Fruit fly (Drosophila melanogaster) whole organism, wandering third instar larva: ENCODE results near the gene CG33639.

ENCODE experiments used
- Abd-B ChIP-seq: fragments of >200 bp; optimal IDR thresholded peaks from 2 replicates; lab custom pipeline; 2017; ENCODE audit warnings: missing biosample characterization, missing genetic modification characterization
- CG32264 ChIP-seq: fragments of 200-800 bp; sonication (Bioruptor generic); optimal IDR thresholded peaks from 2 replicates; lab custom pipeline; 2016; ENCODE audit warnings: missing biosample characterization, missing genetic modification characterization
- CG9705 ChIP-seq: fragments of 200-800 bp; sonication (Bioruptor generic); optimal IDR thresholded peaks from 2 replicates; lab custom pipeline; 2018; ENCODE audit warnings: missing biosample characterization, mild to moderate bottlenecking, missing genetic modification characterization
- CrebA ChIP-seq: fragments of 200-800 bp; sonication (Bioruptor generic); optimal IDR thresholded peaks from 2 replicates; lab custom pipeline; 2016; ENCODE audit warnings: missing biosample characterization, mild to moderate bottlenecking, missing genetic modification characterization, borderline replicate concordance
- Dif ChIP-seq: fragments of 200-275, 200-300 bp; sonication (Bioruptor generic); optimal IDR thresholded peaks from 2 replicates; lab custom pipeline; 2018; ENCODE audit warnings: missing biosample characterization, missing genetic modification characterization; ENCODE audit not compliant: partially characterized antibody
- GATAd ChIP-seq: sonication (Bioruptor generic); optimal IDR thresholded peaks from 2 replicates; lab custom pipeline; 2016; ENCODE audit warnings: missing biosample characterization, missing genetic modification characterization
- HLH106 ChIP-seq: fragments of 200-800 bp; optimal IDR thresholded peaks from 3 replicates; lab custom pipeline; 2019; ENCODE audit warnings: missing biosample characterization, mild to moderate bottlenecking, missing genetic modification characterization, moderate library complexity
- Hnf4 ChIP-seq: fragments of 200-800 bp; sonication (Bioruptor generic); optimal IDR thresholded peaks from 2 replicates; lab custom pipeline; 2016; ENCODE audit warnings: missing biosample characterization, mild to moderate bottlenecking, missing genetic modification characterization
- Hr83 ChIP-seq: fragments of 200-300 bp; sonication (Bioruptor generic); optimal IDR thresholded peaks from 2 replicates; lab custom pipeline; 2016; ENCODE audit warnings: missing biosample characterization, mild to moderate bottlenecking, missing genetic modification characterization, moderate library complexity; ENCODE audit not compliant: poor library complexity, severe bottlenecking
- Jra ChIP-seq: sonication (Bioruptor generic); optimal IDR thresholded peaks from 2 replicates; lab custom pipeline; 2016; ENCODE audit warnings: missing biosample characterization, missing genetic modification characterization
- Myc ChIP-seq: fragments of >200 bp; optimal IDR thresholded peaks from 2 replicates; lab custom pipeline; 2017
- N ChIP-seq: fragments of >200 bp; optimal IDR thresholded peaks from 2 replicates; lab custom pipeline; 2018; ENCODE audit warnings: missing biosample characterization, missing external identifiers, missing genetic modification characterization
- OdsH ChIP-seq: fragments of 200-800 bp; sonication (Bioruptor generic); optimal IDR thresholded peaks from 2 replicates; lab custom pipeline; 2016; ENCODE audit warnings: missing biosample characterization, mild to moderate bottlenecking, missing genetic modification characterization
- Rel ChIP-seq, 2 experiments: fragments of 200-800 bp; sonication (Bioruptor generic) in 1 of 2; optimal IDR thresholded peaks; 2 replicates in 1 of 2; 3 replicates in 1 of 2; lab custom pipeline; 2016 to 2019; ENCODE audit warnings: mild to moderate bottlenecking in 2 of 2, missing biosample characterization in 2 of 2, missing genetic modification characterization in 2 of 2, moderate library complexity in 1 of 2
- Sp1 ChIP-seq: fragments of 200-800 bp; sonication (Bioruptor generic); optimal IDR thresholded peaks from 3 replicates; lab custom pipeline; 2019; ENCODE audit warnings: missing biosample characterization, mild to moderate bottlenecking, missing genetic modification characterization, moderate library complexity
- br ChIP-seq: fragments of 200-800 bp; sonication (Bioruptor generic); optimal IDR thresholded peaks from 2 replicates; lab custom pipeline; 2016; ENCODE audit warnings: missing biosample characterization, missing genetic modification characterization
- brk ChIP-seq: fragments of 200-800 bp; sonication (Bioruptor generic); optimal IDR thresholded peaks from 2 replicates; lab custom pipeline; 2016; ENCODE audit warnings: missing biosample characterization, mild to moderate bottlenecking, missing genetic modification characterization
- dl ChIP-seq, 2 experiments: fragments of 175-275, 200-275 bp in 1 of 2; fragments of 200-275 bp in 1 of 2; sonication (Bioruptor generic); optimal IDR thresholded peaks; lab custom pipeline; 2018; ENCODE audit warnings: mild to moderate bottlenecking in 2 of 2, missing biosample characterization in 2 of 2, missing genetic modification characterization in 2 of 2, moderate library complexity in 2 of 2; ENCODE audit not compliant: partially characterized antibody in 2 of 2, insufficient read depth in 1 of 2
- dmrt93B ChIP-seq: fragments of 200-800 bp; sonication (Bioruptor generic); optimal IDR thresholded peaks from 2 replicates; lab custom pipeline; 2018; ENCODE audit warnings: missing biosample characterization, mild to moderate bottlenecking, missing genetic modification characterization
- dsf ChIP-seq: sonication (Bioruptor generic); optimal IDR thresholded peaks from 2 replicates; lab custom pipeline; 2016; ENCODE audit warnings: missing biosample characterization, missing genetic modification characterization, borderline replicate concordance
- ey ChIP-seq: fragments of 200-800 bp; sonication (Bioruptor generic); optimal IDR thresholded peaks from 2 replicates; lab custom pipeline; 2016; ENCODE audit warnings: missing biosample characterization, missing genetic modification characterization
- foxo ChIP-seq, 2 experiments: fragments of 200-800 bp; sonication (Bioruptor generic); optimal IDR thresholded peaks; 2 replicates in 1 of 2; 3 replicates in 1 of 2; lab custom pipeline; 2016 to 2017; ENCODE audit warnings: missing biosample characterization in 2 of 2, missing genetic modification characterization in 2 of 2
- fru ChIP-seq: fragments of 200-800 bp; sonication (Bioruptor generic); optimal IDR thresholded peaks from 3 replicates; lab custom pipeline; 2016; ENCODE audit warnings: missing biosample characterization, mild to moderate bottlenecking, missing genetic modification characterization
- lola ChIP-seq: fragments of >200 bp; optimal IDR thresholded peaks from 2 replicates; lab custom pipeline; 2017; ENCODE audit warnings: missing biosample characterization, missing genetic modification characterization
- psq ChIP-seq: fragments of 200-800 bp; sonication (Bioruptor generic); optimal IDR thresholded peaks from 3 replicates; lab custom pipeline; 2017; ENCODE audit warnings: missing biosample characterization, mild to moderate bottlenecking, missing genetic modification characterization, moderate library complexity
- rgr ChIP-seq: fragments of 200-800 bp; sonication (Bioruptor generic); optimal IDR thresholded peaks from 3 replicates; lab custom pipeline; 2016; ENCODE audit warnings: missing biosample characterization, mild to moderate bottlenecking, missing genetic modification characterization
- sage ChIP-seq: fragments of 200-800 bp; sonication (Bioruptor generic); optimal IDR thresholded peaks from 2 replicates; lab custom pipeline; 2016; ENCODE audit warnings: missing biosample characterization, mild to moderate bottlenecking, missing genetic modification characterization
- sv ChIP-seq: fragments of 200-800 bp; sonication (Bioruptor generic); optimal IDR thresholded peaks from 3 replicates; lab custom pipeline; 2016; ENCODE audit warnings: missing biosample characterization, missing genetic modification characterization
- usp ChIP-seq: fragments of >200 bp; optimal IDR thresholded peaks from 2 replicates; lab custom pipeline; 2017; ENCODE audit warnings: missing biosample characterization, missing genetic modification characterization

CG33639 gene

dm6 chrX:18207533-18207932 lies 18.3 kb downstream of the CG33639 start:
- no peak for TF ChIP-seq Rel (GFP tag; optimal IDR thresholded peaks at IDR 0.05; lab: Kevin White, UChicago)
- no peak for TF ChIP-seq Rel (tag; optimal IDR thresholded peaks at IDR 0.05; lab: Kevin White, UChicago)
- TF ChIP-seq dmrt93B (GFP tag; lab: Kevin White, UChicago), result no peak
- no peak for TF ChIP-seq HLH106 (tag; lab: Kevin White, UChicago)
- no peak for TF ChIP-seq dl (GFP tag; optimal IDR thresholded peaks at IDR 0.05; lab: Kevin White, UChicago; ENCODE audit: insufficient read depth in 1 of 2, partially characterized antibody in 2 of 2)
- no peak for TF ChIP-seq CrebA (GFP tag; lab: Kevin White, UChicago)
- no peak for TF ChIP-seq lola (GFP tag; lab: Kevin White, UChicago)
- TF ChIP-seq foxo (GFP tag; optimal IDR thresholded peaks at IDR 0.05; lab: Kevin White, UChicago), result no peak
- TF ChIP-seq sage, result no peak
- TF ChIP-seq Myc (lab: Kevin White, UChicago), result no peak
- TF ChIP-seq GATAd (GFP tag; lab: Kevin White, UChicago), result no peak
- TF ChIP-seq Hr83 (GFP tag; lab: Kevin White, UChicago), result no peak
- no peak for TF ChIP-seq OdsH
- no peak for TF ChIP-seq rgr (GFP tag; lab: Kevin White, UChicago)
- TF ChIP-seq Jra (GFP tag; lab: Kevin White, UChicago), result no peak
- TF ChIP-seq CG32264 (GFP tag; lab: Kevin White, UChicago), result no peak
- TF ChIP-seq, all 38 proteins: peak for 0

- TF ChIP-seq Hr83 (GFP tag; lab: Kevin White, UChicago) (no peak), ey (no peak), lola (GFP tag; lab: Kevin White, UChicago) (no peak), CrebA (GFP tag; lab: Kevin White, UChicago) (no peak), CG32264 (GFP tag; lab: Kevin White, UChicago) (no peak), Rel (GFP tag; optimal IDR thresholded peaks at IDR 0.05; lab: Kevin White, UChicago) (no peak), Rel (tag; optimal IDR thresholded peaks at IDR 0.05; lab: Kevin White, UChicago) (no peak), Sp1 (GFP tag; lab: Kevin White, UChicago) (no peak), Dif (GFP tag; lab: Kevin White, UChicago) (no peak), Hnf4 (no peak), OdsH (no peak)
These were observed 20.8 kb downstream of the CG33639 start, which contains the start of gene Hesr for dm6 chrX:18205044-18205443. TSS of gene Hesr (minus strand) at chrX:18205144.

dm6 chrX:18197642-18198041 lies 28.2 kb downstream of the CG33639 start:
- TF ChIP-seq CG9705 (no peak), psq (no peak), Myc (lab: Kevin White, UChicago) (no peak), fru (GFP tag; lab: Kevin White, UChicago) (no peak), OdsH (no peak), usp (no peak), HLH106 (tag; lab: Kevin White, UChicago) (no peak), dl (GFP tag; optimal IDR thresholded peaks at IDR 0.05; lab: Kevin White, UChicago; ENCODE audit: insufficient read depth in 1 of 2, partially characterized antibody in 2 of 2) (no peak), Hnf4 (no peak), Dif (GFP tag; lab: Kevin White, UChicago) (no peak)

- TF ChIP-seq Hr83 (GFP tag; lab: Kevin White, UChicago) (no peak), sage (no peak), fru (GFP tag; lab: Kevin White, UChicago) (no peak), dsf (no peak), N (no peak), Abd-B (no peak), sv (GFP tag; lab: Kevin White, UChicago) (no peak), CrebA (GFP tag; lab: Kevin White, UChicago) (no peak), GATAd (GFP tag; lab: Kevin White, UChicago) (no peak), psq (no peak), dmrt93B (GFP tag; lab: Kevin White, UChicago) (no peak), Rel (GFP tag; optimal IDR thresholded peaks at IDR 0.05; lab: Kevin White, UChicago) (no peak), Rel (tag; optimal IDR thresholded peaks at IDR 0.05; lab: Kevin White, UChicago) (no peak), foxo (GFP tag; optimal IDR thresholded peaks at IDR 0.05; lab: Kevin White, UChicago) (no peak), Myc (lab: Kevin White, UChicago) (no peak), br (GFP tag; lab: Kevin White, UChicago) (no peak), CG32264 (GFP tag; lab: Kevin White, UChicago) (no peak), brk (no peak), ey (no peak), Hnf4 (no peak)
- TF ChIP-seq, all 38 proteins: peak for 0
These were observed 39.9 kb downstream of the CG33639 start for dm6 chrX:18185944-18186343.
